Worm (Caenorhabditis elegans) whole organism, L1 larva: Measurements from ENCODE around the gene T04G9.7.
A peak's percentile ranks its signal among the peaks of the same experiment; 100 is the strongest.

ENCODE experiments used
- C34B4.2 ChIP-seq: sonication (generic microtip); optimal IDR thresholded peaks from 2 replicates; lab custom pipeline; 2017; ENCODE audit warnings: mild to moderate bottlenecking, missing genetic modification characterization, missing compliant biosample characterization
- F16B12.6 ChIP-seq: fragments of 150-350 bp; optimal IDR thresholded peaks from 2 replicates; lab custom pipeline; 2014; ENCODE audit warnings: missing biosample characterization, missing genetic modification characterization
- ces-1 ChIP-seq: fragments of 150-350 bp; optimal IDR thresholded peaks from 2 replicates; lab custom pipeline; 2014; ENCODE audit warnings: missing biosample characterization, missing genetic modification reagents, missing genetic modification characterization
- dsc-1 ChIP-seq: sonication (generic microtip); optimal IDR thresholded peaks from 2 replicates; lab custom pipeline; 2016; ENCODE audit warnings: mild to moderate bottlenecking, missing genetic modification characterization, missing compliant biosample characterization
- egl-27 ChIP-seq, 2 experiments: fragments of 150-350 bp in 1 of 2; sonication (generic microtip); optimal IDR thresholded peaks; 3 replicates each; lab custom pipeline; 2017 to 2018; ENCODE audit warnings: missing biosample characterization in 2 of 2, missing genetic modification characterization in 2 of 2, missing genetic modification reagents in 2 of 2
- elt-2 ChIP-seq: sonication (generic microtip); optimal IDR thresholded peaks from 2 replicates; lab custom pipeline; 2016; ENCODE audit warnings: missing genetic modification characterization, mild to moderate bottlenecking, inconsistent platforms, missing compliant biosample characterization, missing genetic modification reagents
- fos-1 ChIP-seq: fragments of 150-350 bp; optimal IDR thresholded peaks from 2 replicates; lab custom pipeline; 2014; ENCODE audit warnings: missing biosample characterization, missing genetic modification characterization
- grh-1 ChIP-seq: fragments of 200-800 bp; sonication (Bioruptor generic); IDR thresholded peaks from 2 replicates; pipeline ENCODE4 v1.3.6; 2022; ENCODE audit warnings: missing genetic modification reagents, missing genetic modification characterization, missing compliant biosample characterization
- irx-1 ChIP-seq: sonication (generic microtip); optimal IDR thresholded peaks from 2 replicates; lab custom pipeline; 2016; ENCODE audit warnings: missing genetic modification characterization, missing compliant biosample characterization
- jun-1 ChIP-seq: fragments of 150-350 bp; optimal IDR thresholded peaks from 2 replicates; lab custom pipeline; 2014; ENCODE audit warnings: missing biosample characterization, missing genetic modification reagents, missing genetic modification characterization
- lin-13 ChIP-seq: fragments of 150-350 bp; optimal IDR thresholded peaks from 2 replicates; lab custom pipeline; 2014; ENCODE audit warnings: missing biosample characterization, missing genetic modification reagents, missing genetic modification characterization
- lin-14 ChIP-seq: fragments of 200-800 bp; sonication (Bioruptor generic); optimal IDR thresholded peaks from 2 replicates; lab custom pipeline; 2018; ENCODE audit warnings: mild to moderate bottlenecking, missing genetic modification characterization, moderate library complexity, missing compliant biosample characterization
- lir-3 ChIP-seq: sonication (generic microtip); optimal IDR thresholded peaks from 2 replicates; lab custom pipeline; 2016; ENCODE audit warnings: mild to moderate bottlenecking, missing genetic modification characterization, moderate library complexity, missing compliant biosample characterization; ENCODE audit not compliant: poor library complexity
- lsy-2 ChIP-seq, 2 experiments: fragments of 150-350 bp; optimal IDR thresholded peaks; 2 replicates each; lab custom pipeline; 2014; ENCODE audit warnings: missing biosample characterization in 2 of 2, missing genetic modification characterization in 2 of 2
- mab-9 ChIP-seq: fragments of 200-800 bp; sonication (Bioruptor generic); IDR thresholded peaks from 2 replicates; pipeline ENCODE4 v1.3.6; 2022; ENCODE audit warnings: missing genetic modification reagents, missing genetic modification characterization, missing compliant biosample characterization
- mef-2 ChIP-seq: fragments of 150-350 bp; optimal IDR thresholded peaks from 2 replicates; lab custom pipeline; 2014; ENCODE audit warnings: missing biosample characterization, missing genetic modification characterization
- nhr-11 ChIP-seq: fragments of 150-350 bp; optimal IDR thresholded peaks from 2 replicates; lab custom pipeline; 2014; ENCODE audit warnings: missing biosample characterization, missing genetic modification characterization
- nhr-12 ChIP-seq: sonication (generic microtip); optimal IDR thresholded peaks from 2 replicates; lab custom pipeline; 2017; ENCODE audit warnings: missing biosample characterization, missing genetic modification characterization
- nhr-19 ChIP-seq: fragments of 200-800 bp; sonication (Bioruptor generic); conservative IDR thresholded peaks from 2 replicates; pipeline ENCODE4 v1.3.6; 2022; ENCODE audit warnings: missing genetic modification characterization, missing compliant biosample characterization
- nhr-28 ChIP-seq: fragments of 150-350 bp; optimal IDR thresholded peaks from 2 replicates; lab custom pipeline; 2014; ENCODE audit warnings: missing biosample characterization, missing genetic modification characterization
- nhr-71 ChIP-seq: sonication (generic microtip); optimal IDR thresholded peaks from 2 replicates; lab custom pipeline; 2016; ENCODE audit warnings: mild to moderate bottlenecking, missing genetic modification characterization, moderate library complexity, missing compliant biosample characterization
- nhr-84 ChIP-seq: sonication (generic microtip); optimal IDR thresholded peaks from 2 replicates; lab custom pipeline; 2017; ENCODE audit warnings: missing biosample characterization, missing genetic modification characterization
- nhr-90 ChIP-seq: sonication (generic microtip); optimal IDR thresholded peaks from 2 replicates; lab custom pipeline; 2016; ENCODE audit warnings: mild to moderate bottlenecking, missing genetic modification characterization, missing compliant biosample characterization; ENCODE audit not compliant: poor library complexity
- pag-3 ChIP-seq: sonication (generic microtip); optimal IDR thresholded peaks from 2 replicates; lab custom pipeline; 2017; ENCODE audit warnings: missing genetic modification characterization, mild to moderate bottlenecking, missing compliant biosample characterization, antibody characterized with exemption, borderline replicate concordance; ENCODE audit not compliant: insufficient read depth
- pax-3 ChIP-seq: fragments of 200-800 bp; sonication (Bioruptor generic); optimal IDR thresholded peaks from 2 replicates; lab custom pipeline; 2018; ENCODE audit warnings: mild to moderate bottlenecking, missing genetic modification characterization, moderate library complexity, missing compliant biosample characterization
- pqm-1 ChIP-seq: sonication (generic microtip); optimal IDR thresholded peaks from 3 replicates; lab custom pipeline; 2017; ENCODE audit warnings: missing biosample characterization, missing genetic modification characterization
- rnt-1 ChIP-seq: sonication (generic microtip); optimal IDR thresholded peaks from 2 replicates; lab custom pipeline; 2016; ENCODE audit warnings: mild to moderate bottlenecking, missing genetic modification characterization, moderate library complexity, missing compliant biosample characterization
- skn-1 ChIP-seq: fragments of 150-350 bp; optimal IDR thresholded peaks from 2 replicates; lab custom pipeline; 2014; ENCODE audit warnings: missing biosample characterization, missing genetic modification characterization
- snpc-4 ChIP-seq: fragments of 150-350 bp; optimal IDR thresholded peaks from 2 replicates; lab custom pipeline; 2014; ENCODE audit warnings: missing biosample characterization, missing genetic modification characterization
- snu-23 ChIP-seq: sonication (generic microtip); optimal IDR thresholded peaks from 2 replicates; lab custom pipeline; 2016; ENCODE audit warnings: missing genetic modification characterization, missing compliant biosample characterization
- sox-4 ChIP-seq: sonication (generic microtip); optimal IDR thresholded peaks from 2 replicates; lab custom pipeline; 2016; ENCODE audit warnings: missing genetic modification characterization, missing compliant biosample characterization
- swsn-7 ChIP-seq: sonication (generic microtip); optimal IDR thresholded peaks from 2 replicates; lab custom pipeline; 2016; ENCODE audit warnings: missing genetic modification characterization, missing compliant biosample characterization
- tlp-1 ChIP-seq: fragments of 150-350 bp; optimal IDR thresholded peaks from 2 replicates; lab custom pipeline; 2014; ENCODE audit warnings: missing biosample characterization, missing genetic modification characterization
- unc-130 ChIP-seq: fragments of 150-350 bp; optimal IDR thresholded peaks from 2 replicates; lab custom pipeline; 2017; ENCODE audit warnings: missing biosample characterization, missing genetic modification characterization, inconsistent platforms
- vab-15 ChIP-seq: sonication (generic microtip); optimal IDR thresholded peaks from 2 replicates; lab custom pipeline; 2017; ENCODE audit warnings: missing genotype, mild to moderate bottlenecking, missing genetic modification characterization, missing compliant biosample characterization
- zip-4 ChIP-seq: fragments of 200-800 bp; sonication (Bioruptor generic); optimal IDR thresholded peaks from 2 replicates; lab custom pipeline; 2018; ENCODE audit warnings: mild to moderate bottlenecking, missing genetic modification characterization, moderate library complexity, missing compliant biosample characterization
- ztf-11 ChIP-seq, 2 experiments: sonication (generic microtip); optimal IDR thresholded peaks; 2 replicates each; lab custom pipeline; 2016 to 2017; ENCODE audit warnings: missing genetic modification characterization in 2 of 2, missing biosample characterization in 1 of 2, missing compliant biosample characterization in 1 of 2
- ztf-4 ChIP-seq: fragments of 150-350 bp; optimal IDR thresholded peaks from 2 replicates; lab custom pipeline; 2014; ENCODE audit warnings: missing biosample characterization, missing genetic modification characterization

T04G9.7 gene

ce11 chrX:806515-806914 lies 35.9 kb downstream of the T04G9.7 start (continued):
- TF ChIP-seq tlp-1 (tag; lab: Kevin White, UChicago) (no peak), vab-15 (tag; lab: Kevin White, UChicago) (peak; percentile 82), ztf-11 (tag; optimal IDR thresholded peaks at IDR 0.05; lab: Kevin White, UChicago) (peak; percentile 85 to 96), jun-1 (peak; percentile 99), lir-3 (tag; lab: Kevin White, UChicago) (peak; percentile 88), swsn-7 (peak; percentile 97), pqm-1 (tag; lab: Kevin White, UChicago) (peak; percentile 63), ces-1 (peak; percentile 78), skn-1 (tag; lab: Kevin White, UChicago) (peak; percentile 100), unc-130 (tag; lab: Kevin White, UChicago) (peak; percentile 96), F16B12.6 (tag; lab: Kevin White, UChicago) (peak; percentile 61), nhr-12 (peak; percentile 76), dsc-1 (peak; percentile 100), C34B4.2 (tag; lab: Kevin White, UChicago) (no peak), mab-9 (GFP tag; lab: Robert Waterston, UW) (peak; percentile 94), nhr-84 (tag; lab: Kevin White, UChicago) (peak; percentile 94), snpc-4 (peak; percentile 94), mef-2 (tag; lab: Kevin White, UChicago) (peak; percentile 93), rnt-1 (tag; lab: Kevin White, UChicago) (peak; percentile 99), zip-4 (peak; percentile 94), irx-1 (tag; lab: Kevin White, UChicago) (peak; percentile 99), nhr-11 (tag; lab: Kevin White, UChicago) (peak; percentile 98), egl-27 (tag; optimal IDR thresholded peaks at IDR 0.05; lab: Kevin White, UChicago) (peak; percentile 90 to 92), snu-23 (GFP tag; lab: Kevin White, UChicago) (peak; percentile 100), lin-13 (GFP tag; lab: Kevin White, UChicago) (peak; percentile 93), ztf-4 (peak; percentile 98), pax-3 (tag; lab: Kevin White, UChicago) (peak; percentile 90), pag-3 (tag; lab: Kevin White, UChicago) (peak; percentile 55), fos-1 (tag; lab: Kevin White, UChicago) (peak; percentile 97), grh-1 (peak; percentile 92), sox-4 (tag; lab: Kevin White, UChicago) (peak; percentile 98), lin-14 (GFP tag; lab: Kevin White, UChicago) (peak; percentile 98)

- TF ChIP-seq tlp-1 (tag; lab: Kevin White, UChicago) (no peak), elt-2 (tag; lab: Kevin White, UChicago) (no peak), C34B4.2 (tag; lab: Kevin White, UChicago) (no peak), nhr-12 (no peak), nhr-28 (tag; lab: Kevin White, UChicago) (no peak)
These were observed 40.1 kb downstream of the T04G9.7 start, which contains the start of gene F25E2.2 for ce11 chrX:810694-811093. Gene F25E2.2, minus strand, starts transcription at chrX:810794.

- TF ChIP-seq lin-14 (GFP tag; lab: Kevin White, UChicago) (peak; percentile 42), nhr-90 (no peak), lsy-2 (tag; optimal IDR thresholded peaks at IDR 0.05; lab: Kevin White, UChicago) (no peak), snu-23 (GFP tag; lab: Kevin White, UChicago) (peak; percentile 13), fos-1 (tag; lab: Kevin White, UChicago) (no peak), pag-3 (tag; lab: Kevin White, UChicago) (peak; percentile 36), rnt-1 (tag; lab: Kevin White, UChicago) (peak; percentile 59), nhr-84 (tag; lab: Kevin White, UChicago) (no peak), nhr-19 (GFP tag; lab: Robert Waterston, UW) (0 out of 2 replicates have a peak, but pooled peaks have one; percentile 27), nhr-71 (tag; lab: Kevin White, UChicago) (peak; percentile 47)
These were observed 41.6 kb downstream of the T04G9.7 start for ce11 chrX:812264-812663.
